Worm (Caenorhabditis elegans): Measurements from ENCODE around the gene Y14H12B.2.

DNA sequence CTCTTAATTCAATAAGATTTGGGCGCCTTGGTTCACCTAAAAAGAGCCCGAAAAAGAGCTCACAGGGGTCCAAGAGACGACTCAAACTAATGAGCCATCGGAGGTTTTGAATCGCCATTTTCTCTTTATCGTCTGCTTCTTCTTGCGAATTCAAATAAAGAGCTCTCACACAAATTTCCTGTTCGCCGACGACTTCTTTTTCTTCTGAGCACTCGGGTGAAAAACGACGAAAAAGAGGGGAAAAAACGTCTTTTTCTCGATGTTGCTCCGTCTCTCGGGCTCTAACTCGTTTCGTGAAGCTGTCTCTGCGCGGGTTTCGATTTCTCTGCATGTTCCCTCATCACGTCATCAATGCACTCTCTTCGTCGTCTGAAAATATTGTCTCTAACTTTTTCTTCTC lies 15.0 kb upstream of the Y14H12B.2 start:
- TF ChIP-seq nhr-90 (tag; optimal IDR thresholded peaks at IDR 0.05) (no peak), Y56A3A.18 (GFP tag; IDR thresholded peaks at IDR 0.05) (no peak), nhr-80 (tag; optimal IDR thresholded peaks at IDR 0.05) (no peak), snpc-3.4 (tag; optimal IDR thresholded peaks at IDR 0.05) (no peak), ama-1 (optimal IDR thresholded peaks at IDR 0.05) (no peak), ama-1 (GFP tag; optimal IDR thresholded peaks at IDR 0.05) (no peak), rpc-1 (optimal IDR thresholded peaks at IDR 0.05) (no peak), rpc-1 (tag; optimal IDR thresholded peaks at IDR 0.05) (no peak), F57C9.4 (tag; optimal IDR thresholded peaks at IDR 0.05) (no peak), nfyb-1 (GFP tag; IDR thresholded peaks at IDR 0.05) (no peak), snpc-1.3 (tag; optimal IDR thresholded peaks at IDR 0.05; ENCODE audit: insufficient read depth) (no peak), madf-8 (GFP tag; conservative IDR thresholded peaks at IDR 0.05) (no peak), unc-130 (GFP tag; optimal IDR thresholded peaks at IDR 0.05) (no peak), efl-1 (GFP tag; optimal IDR thresholded peaks at IDR 0.05) (no peak)

All from whole organism, young adult.